Worm (Caenorhabditis elegans): Measurements from ENCODE around the gene best-20.

- TF ChIP-seq dao-5 (tag; optimal IDR thresholded peaks at IDR 0.05) (no peak), him-1 (tag; optimal IDR thresholded peaks at IDR 0.05) (no peak)
Measured at ce11 chrIV:3710737-3711136, 45.3 kb upstream of the best-20 start.

Measured in whole organism, L4/young adult.